Worm (Caenorhabditis elegans): Measurements from ENCODE around the gene C27F2.9.
A peak's percentile ranks its signal among the peaks of the same experiment; 100 is the strongest.

- TF ChIP-seq ztf-4 (tag; optimal IDR thresholded peaks at IDR 0.05) (no peak), nhr-11 (tag; optimal IDR thresholded peaks at IDR 0.05) (no peak), skn-1 (tag; optimal IDR thresholded peaks at IDR 0.05) (no peak), lsy-2 (tag; optimal IDR thresholded peaks at IDR 0.05) (peak in 1 of 2 experiments; percentile 28), tbx-2 (tag; optimal IDR thresholded peaks at IDR 0.05) (no peak)
Measured at ce11 chrIII:4998956-4999425, 36.1 kb upstream of the C27F2.9 start, which contains the start of gene smcr-8.
